Worm (Caenorhabditis elegans): ENCODE results near the gene clec-24.

clec-24 gene

DNA sequence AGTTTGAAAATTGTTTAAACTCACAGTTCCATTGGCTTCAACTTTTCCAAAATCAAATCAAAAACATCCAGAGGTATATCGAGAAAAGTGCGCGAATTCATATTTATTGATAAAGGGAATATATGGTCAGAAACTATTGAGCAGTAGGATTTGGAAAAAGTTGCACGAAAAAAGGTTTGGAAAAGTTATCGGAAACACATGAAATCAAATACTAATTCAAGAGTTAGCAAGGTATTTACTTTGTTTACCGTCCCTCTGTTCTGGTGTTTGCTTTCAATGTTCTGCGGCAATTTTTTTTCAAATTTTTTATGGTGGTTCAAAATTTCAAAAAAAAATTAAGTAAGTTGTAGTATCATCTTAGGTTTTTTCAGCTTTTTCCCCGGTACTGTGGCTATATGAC is 37.5 kb downstream of the clec-24 start, which contains the start of gene fbxa-45:
TSS of gene fbxa-45 (minus strand) at position 101 of the 400 bp plus-strand sequence.
- TF ChIP-seq tbx-2 (tag; optimal IDR thresholded peaks at IDR 0.05) (no peak), fkh-10 (GFP tag; optimal IDR thresholded peaks at IDR 0.05) (no peak), mml-1 (tag; optimal IDR thresholded peaks at IDR 0.05) (no peak), lin-39 (tag; optimal IDR thresholded peaks at IDR 0.05) (no peak), mdl-1 (tag; optimal IDR thresholded peaks at IDR 0.05) (no peak), lsy-12 (tag; optimal IDR thresholded peaks at IDR 0.05) (no peak), ceh-82 (tag; optimal IDR thresholded peaks at IDR 0.05) (no peak), zag-1 (tag; optimal IDR thresholded peaks at IDR 0.05) (no peak), jun-1 (tag; optimal IDR thresholded peaks at IDR 0.05) (no peak), fkh-2 (tag; optimal IDR thresholded peaks at IDR 0.05) (no peak), nhr-23 (tag; optimal IDR thresholded peaks at IDR 0.05) (no peak), egl-27 (tag; optimal IDR thresholded peaks at IDR 0.05) (no peak)

DNA sequence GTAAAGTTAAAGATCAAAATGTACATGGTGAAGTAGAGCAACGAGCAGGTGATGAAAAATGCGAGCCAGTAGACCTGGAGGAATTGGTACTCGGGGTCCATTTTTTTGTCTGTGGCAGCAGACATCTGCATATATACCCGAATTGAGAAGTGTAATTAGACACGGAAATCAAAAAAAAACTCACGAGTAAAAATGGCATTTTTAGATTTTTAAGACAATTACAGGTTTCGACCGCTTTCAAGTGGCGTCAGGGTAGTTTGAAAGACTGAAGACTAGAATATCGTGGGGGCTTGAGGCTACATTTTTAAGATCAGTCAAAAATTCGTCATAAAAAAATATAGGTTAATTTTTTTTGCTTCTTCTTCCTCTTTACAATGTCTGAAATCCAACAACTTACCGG is 40.9 kb downstream of the clec-24 start, which contains the start of gene srd-68:
TSS of gene srd-68 (minus strand) at position 101 of the 400 bp plus-strand sequence.
- no peak for TF ChIP-seq fkh-10 (GFP tag; optimal IDR thresholded peaks at IDR 0.05)
- no peak for TF ChIP-seq ceh-16 (tag; optimal IDR thresholded peaks at IDR 0.05)
- no peak for TF ChIP-seq nhr-11 (tag; optimal IDR thresholded peaks at IDR 0.05)
- TF ChIP-seq ZK546.5 (tag; optimal IDR thresholded peaks at IDR 0.05), result no peak
- no peak for TF ChIP-seq tbx-2 (tag; optimal IDR thresholded peaks at IDR 0.05)
- TF ChIP-seq ama-1 (optimal IDR thresholded peaks at IDR 0.05), result no peak
- TF ChIP-seq nhr-12 (tag; optimal IDR thresholded peaks at IDR 0.05), result no peak
- TF ChIP-seq unc-62 (GFP tag; optimal IDR thresholded peaks at IDR 0.05), result no peak
- no peak for TF ChIP-seq elt-2 (tag; optimal IDR thresholded peaks at IDR 0.05)
- TF ChIP-seq lin-15B (tag; optimal IDR thresholded peaks at IDR 0.05), result no peak
- no peak for TF ChIP-seq ztf-11 (tag; optimal IDR thresholded peaks at IDR 0.05)
- no peak for TF ChIP-seq eor-1 (tag; optimal IDR thresholded peaks at IDR 0.05)

DNA sequence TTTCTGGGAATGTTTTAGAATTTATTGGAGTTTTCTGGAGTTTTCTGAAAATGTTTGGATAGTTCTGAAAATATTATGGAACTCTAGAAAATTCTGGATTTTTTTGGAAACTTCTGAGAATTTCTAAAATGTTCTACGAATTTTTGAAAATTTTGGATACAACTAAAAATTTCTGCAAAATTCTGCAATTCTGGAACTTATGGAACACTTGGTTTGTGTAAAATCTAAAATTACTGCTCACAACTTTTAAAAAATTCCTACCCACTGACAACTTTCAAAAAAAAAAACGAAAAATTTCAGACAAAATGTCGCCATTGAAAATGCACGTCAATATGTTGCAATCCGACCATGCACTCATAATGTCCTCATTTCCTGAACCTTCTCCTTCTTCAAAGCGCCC is 42.8 kb downstream of the clec-24 start, which contains the start of gene nhr-262:
TSS of gene nhr-262 (plus strand) at position 301 of the 400 bp plus-strand sequence.
- TF ChIP-seq fkh-10 (GFP tag; optimal IDR thresholded peaks at IDR 0.05) (no peak), fos-1 (tag; optimal IDR thresholded peaks at IDR 0.05) (no peak), lsy-12 (tag; optimal IDR thresholded peaks at IDR 0.05) (no peak), pqm-1 (tag; optimal IDR thresholded peaks at IDR 0.05) (no peak), daf-12 (tag; optimal IDR thresholded peaks at IDR 0.05) (no peak), pha-4 (tag; optimal IDR thresholded peaks at IDR 0.05) (no peak), ceh-82 (tag; optimal IDR thresholded peaks at IDR 0.05) (no peak), zag-1 (tag; optimal IDR thresholded peaks at IDR 0.05) (no peak), ama-1 (optimal IDR thresholded peaks at IDR 0.05) (no peak), ztf-4 (tag; optimal IDR thresholded peaks at IDR 0.05) (no peak), elt-3 (tag; optimal IDR thresholded peaks at IDR 0.05) (no peak), aly-2 (tag; optimal IDR thresholded peaks at IDR 0.05) (no peak), mml-1 (tag; optimal IDR thresholded peaks at IDR 0.05) (no peak), nhr-11 (tag; optimal IDR thresholded peaks at IDR 0.05) (no peak), lin-39 (tag; optimal IDR thresholded peaks at IDR 0.05) (no peak)

DNA sequence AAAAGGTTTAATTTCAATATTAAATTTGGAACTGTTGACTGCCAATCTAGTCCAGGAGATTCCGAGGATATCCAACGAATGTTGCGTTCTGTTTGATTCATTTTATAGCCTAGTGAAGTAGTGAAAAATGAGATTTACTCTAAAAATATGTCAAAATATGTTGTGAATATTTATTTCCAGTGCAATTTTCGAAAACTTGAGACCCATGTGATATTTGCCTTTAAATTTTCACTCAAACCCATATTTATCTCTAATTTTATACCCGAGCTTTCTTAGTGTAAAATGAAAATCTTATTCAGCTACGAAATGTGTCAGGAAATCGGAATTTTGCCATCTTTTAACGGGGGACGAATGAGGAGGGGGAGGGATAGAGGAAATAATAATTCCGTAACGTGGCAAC is 48.1 kb downstream of the clec-24 start, which contains the start of gene F09C6.16:
TSS of gene F09C6.16 (minus strand) at position 101 of the 400 bp plus-strand sequence.
- TF ChIP-seq ztf-11 (tag; optimal IDR thresholded peaks at IDR 0.05) (no peak), nhr-43 (tag; optimal IDR thresholded peaks at IDR 0.05; ENCODE audit: poor library complexity, severe bottlenecking) (no peak), nhr-12 (tag; optimal IDR thresholded peaks at IDR 0.05) (no peak), ceh-9 (tag; optimal IDR thresholded peaks at IDR 0.05) (no peak), ZK546.5 (tag; optimal IDR thresholded peaks at IDR 0.05) (no peak), nfya-1 (tag; optimal IDR thresholded peaks at IDR 0.05; ENCODE audit: insufficient read depth) (no peak), nhr-25 (tag; optimal IDR thresholded peaks at IDR 0.05) (no peak), elt-2 (tag; optimal IDR thresholded peaks at IDR 0.05) (no peak), aly-2 (tag; optimal IDR thresholded peaks at IDR 0.05) (no peak), ceh-28 (tag; optimal IDR thresholded peaks at IDR 0.05) (no peak), R02D3.7 (tag; optimal IDR thresholded peaks at IDR 0.05) (no peak), unc-62 (GFP tag; optimal IDR thresholded peaks at IDR 0.05) (no peak)

DNA sequence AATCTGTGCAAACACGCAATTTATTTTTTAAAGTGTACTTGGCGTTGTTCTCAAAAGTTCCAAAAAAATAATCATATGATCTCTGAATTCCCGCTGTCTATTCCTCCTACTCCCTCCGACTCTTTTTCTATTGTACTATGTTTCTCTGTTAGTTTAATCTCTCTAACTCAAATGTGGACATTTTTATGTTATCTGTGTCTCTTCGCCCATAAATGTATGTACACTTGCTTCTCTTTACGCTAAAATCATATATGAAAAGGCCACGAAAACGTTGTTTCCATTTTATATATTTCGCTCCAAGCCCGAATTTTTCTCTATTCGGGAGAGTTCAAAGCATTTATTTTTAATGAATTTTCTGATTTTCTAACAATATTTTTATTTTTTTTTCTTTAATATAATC is 49.1 kb downstream of the clec-24 start:
- TF ChIP-seq pha-4 (tag; optimal IDR thresholded peaks at IDR 0.05) (peak; percentile 61), nhr-77 (tag; optimal IDR thresholded peaks at IDR 0.05) (no peak), ceh-82 (tag; optimal IDR thresholded peaks at IDR 0.05) (no peak), nhr-23 (tag; optimal IDR thresholded peaks at IDR 0.05) (no peak), egl-27 (tag; optimal IDR thresholded peaks at IDR 0.05) (no peak), elt-2 (tag; optimal IDR thresholded peaks at IDR 0.05) (peak; percentile 25), lsy-12 (tag; optimal IDR thresholded peaks at IDR 0.05) (no peak), pqm-1 (tag; optimal IDR thresholded peaks at IDR 0.05) (peak; percentile 3)
